Fruit fly (Drosophila melanogaster) whole organism, embryonic: ENCODE measurements around the gene CG33108.

Experiments used
- CG3407 ChIP-seq: fragments of 200-800 bp; sonication (Bioruptor generic); optimal IDR thresholded peaks from 2 replicates; lab custom pipeline; 2018; ENCODE audit warnings: missing biosample characterization, mild to moderate bottlenecking, missing genetic modification characterization
- CG4617 ChIP-seq: fragments of 200-800 bp; sonication (Bioruptor generic); optimal IDR thresholded peaks from 3 replicates; lab custom pipeline; 2016; ENCODE audit warnings: missing biosample characterization, missing genetic modification characterization, borderline replicate concordance

DNA sequence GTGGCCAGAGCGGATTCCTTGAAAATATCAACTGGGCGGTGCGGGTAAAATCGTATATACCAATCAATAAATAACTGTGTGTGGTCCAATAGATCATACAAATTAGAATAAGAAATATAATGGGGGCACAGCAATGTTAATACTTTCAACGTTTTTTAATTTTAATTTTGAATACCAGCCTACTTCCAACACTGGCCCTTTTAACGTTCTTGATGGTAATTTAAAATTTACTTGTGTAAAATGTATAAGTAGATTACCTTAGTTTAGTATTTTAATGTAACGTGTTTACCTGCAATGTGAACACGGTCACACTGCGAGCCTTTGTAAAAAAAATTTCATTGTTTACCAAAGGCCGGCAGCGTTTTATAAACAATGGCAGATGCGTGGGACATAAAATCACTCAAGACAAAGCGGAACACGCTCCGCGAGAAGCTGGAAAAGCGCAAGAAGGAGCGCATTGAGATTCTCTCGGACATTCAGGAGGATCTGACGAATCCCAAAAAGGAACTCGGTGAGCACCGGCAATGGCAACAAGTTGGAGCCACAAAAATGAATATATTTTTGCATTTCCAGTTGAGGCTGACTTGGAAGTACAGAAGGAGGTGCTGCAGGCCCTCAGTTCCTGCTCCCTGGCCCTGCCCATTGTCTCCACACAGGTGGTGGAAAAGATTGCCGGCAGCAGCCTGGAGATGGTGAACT is 36.5 kb downstream of the CG33108 start, which contains the start of the genes KrT95D and Mettl3:
- TF ChIP-seq CG3407 (GFP tag; lab: Kevin White, UChicago) (no peak), CG4617 (GFP tag; lab: Kevin White, UChicago) (no peak)
